Fruit fly (Drosophila melanogaster) whole organism, prepupa: ENCODE measurements around the gene CG3857.

Source experiments
- Blimp-1 ChIP-seq: fragments of 200-800 bp; sonication (Bioruptor generic); optimal IDR thresholded peaks from 3 replicates; lab custom pipeline; 2017; ENCODE audit warnings: missing biosample characterization, missing genetic modification characterization, mild to moderate bottlenecking, moderate library complexity, missing genetic modification reagents
- CG10631 ChIP-seq: fragments of 200-800 bp; sonication (Bioruptor generic); optimal IDR thresholded peaks from 2 replicates; lab custom pipeline; 2016; ENCODE audit warnings: missing biosample characterization, missing genetic modification characterization
- CG10669 ChIP-seq: fragments of 200-800 bp; sonication (Bioruptor generic); optimal IDR thresholded peaks from 3 replicates; lab custom pipeline; 2018; ENCODE audit warnings: missing biosample characterization, mild to moderate bottlenecking, missing genetic modification characterization, moderate library complexity
- CG11294 ChIP-seq: fragments of 200-800 bp; sonication (Bioruptor generic); IDR thresholded peaks from 2 replicates; pipeline ENCODE4 v1.3.6; 2022; ENCODE audit warnings: missing biosample characterization, missing genetic modification characterization
- CG11902 ChIP-seq: fragments of 200-800 bp; sonication (Bioruptor generic); optimal IDR thresholded peaks from 3 replicates; lab custom pipeline; 2016; ENCODE audit warnings: missing biosample characterization, missing genetic modification characterization
- CG15336 ChIP-seq: fragments of 200-800 bp; sonication (Bioruptor generic); IDR thresholded peaks from 2 replicates; pipeline ENCODE4 v1.3.6; 2022; ENCODE audit warnings: missing biosample characterization, missing genetic modification characterization
- CG1621 ChIP-seq: fragments of 200-800 bp; sonication (Bioruptor generic); optimal IDR thresholded peaks from 3 replicates; lab custom pipeline; 2018; ENCODE audit warnings: missing biosample characterization, mild to moderate bottlenecking, missing genetic modification characterization
- CG16779 ChIP-seq: fragments of 200-800 bp; sonication (Bioruptor generic); optimal IDR thresholded peaks from 3 replicates; lab custom pipeline; 2017; ENCODE audit warnings: missing biosample characterization, mild to moderate bottlenecking, missing genetic modification characterization
- CG3032 ChIP-seq: fragments of 200-800 bp; optimal IDR thresholded peaks from 2 replicates; lab custom pipeline; 2019; ENCODE audit warnings: missing biosample characterization, mild to moderate bottlenecking, missing genetic modification characterization, moderate library complexity
- CG32006 ChIP-seq: fragments of 200-800 bp; sonication (Bioruptor generic); optimal IDR thresholded peaks from 3 replicates; lab custom pipeline; 2017; ENCODE audit warnings: missing biosample characterization, mild to moderate bottlenecking, missing genetic modification characterization
- CG34406 ChIP-seq: fragments of 200-800 bp; sonication (Bioruptor generic); optimal IDR thresholded peaks from 3 replicates; lab custom pipeline; 2016; ENCODE audit warnings: missing biosample characterization, missing genetic modification characterization
- CG4318 ChIP-seq: fragments of 200-800 bp; sonication (Bioruptor generic); optimal IDR thresholded peaks from 3 replicates; lab custom pipeline; 2017; ENCODE audit warnings: missing biosample characterization, mild to moderate bottlenecking, missing genetic modification characterization
- CG6163 ChIP-seq: fragments of 200-800 bp; sonication (Bioruptor generic); IDR thresholded peaks from 3 replicates; pipeline ENCODE4 v1.3.6; 2022; ENCODE audit warnings: missing biosample characterization, missing genetic modification characterization
- CG6276 ChIP-seq: fragments of 200-800 bp; sonication (Bioruptor generic); optimal IDR thresholded peaks from 2 replicates; lab custom pipeline; 2017; ENCODE audit warnings: missing biosample characterization, mild to moderate bottlenecking, missing genetic modification characterization
- CG6792 ChIP-seq: fragments of 200-800 bp; sonication (Bioruptor generic); optimal IDR thresholded peaks from 3 replicates; lab custom pipeline; 2016; ENCODE audit warnings: missing biosample characterization, missing genetic modification characterization
- CG6808 ChIP-seq: fragments of 200-800 bp; sonication (Bioruptor generic); optimal IDR thresholded peaks from 3 replicates; lab custom pipeline; 2017; ENCODE audit warnings: missing biosample characterization, missing genetic modification characterization, mild to moderate bottlenecking, moderate library complexity, missing genetic modification reagents
- CG6854 ChIP-seq: fragments of 200-800 bp; sonication (Bioruptor generic); optimal IDR thresholded peaks from 2 replicates; lab custom pipeline; 2017; ENCODE audit warnings: missing biosample characterization, mild to moderate bottlenecking, missing genetic modification characterization
- CG7368 ChIP-seq: fragments of 200-800 bp; sonication (Bioruptor generic); optimal IDR thresholded peaks from 3 replicates; lab custom pipeline; 2016; ENCODE audit warnings: missing biosample characterization, missing genetic modification characterization
- CG8119 ChIP-seq: fragments of 200-800 bp; sonication (Bioruptor generic); IDR thresholded peaks from 3 replicates; pipeline ENCODE4 v1.3.6; 2022; ENCODE audit warnings: missing biosample characterization, missing genetic modification characterization
- CG8319 ChIP-seq: fragments of 200-800 bp; sonication (Bioruptor generic); optimal IDR thresholded peaks from 3 replicates; lab custom pipeline; 2016; ENCODE audit warnings: missing biosample characterization, missing genetic modification characterization
- CG8632 ChIP-seq: fragments of 200-800 bp; sonication (Bioruptor generic); optimal IDR thresholded peaks from 3 replicates; lab custom pipeline; 2016; ENCODE audit warnings: missing biosample characterization, missing genetic modification characterization
- CG9139 ChIP-seq: fragments of 200-800 bp; sonication (Bioruptor generic); optimal IDR thresholded peaks from 3 replicates; lab custom pipeline; 2017; ENCODE audit warnings: missing biosample characterization, mild to moderate bottlenecking, missing genetic modification characterization
- Eip75B ChIP-seq: fragments of 200-800 bp; sonication (Bioruptor generic); optimal IDR thresholded peaks from 3 replicates; lab custom pipeline; 2016; ENCODE audit warnings: missing biosample characterization, missing genetic modification characterization
- Eip78C ChIP-seq: fragments of 200-800 bp; sonication (Bioruptor generic); peaks from one replicate; lab custom pipeline; 2016; ENCODE audit warnings: missing biosample characterization, missing genetic modification characterization
- Ets21C ChIP-seq: fragments of 200-800 bp; sonication (Bioruptor generic); optimal IDR thresholded peaks from 3 replicates; lab custom pipeline; 2016; ENCODE audit warnings: missing biosample characterization, missing genetic modification characterization
- Ets96B ChIP-seq: fragments of 200-800 bp; optimal IDR thresholded peaks from 2 replicates; lab custom pipeline; 2019; ENCODE audit warnings: missing biosample characterization, mild to moderate bottlenecking, missing genetic modification characterization, moderate library complexity
- Gug ChIP-seq: fragments of 200-800 bp; sonication (Bioruptor generic); IDR thresholded peaks from 2 replicates; pipeline ENCODE4 v1.3.6; 2022; ENCODE audit warnings: missing biosample characterization, missing genetic modification characterization
- Hr38 ChIP-seq: sonication (Bioruptor generic); optimal IDR thresholded peaks from 2 replicates; lab custom pipeline; 2016; ENCODE audit warnings: missing biosample characterization, missing genetic modification characterization
- Hr39 ChIP-seq: fragments of 200-800 bp; sonication (Bioruptor generic); optimal IDR thresholded peaks from 2 replicates; lab custom pipeline; 2016; ENCODE audit warnings: missing biosample characterization, missing genetic modification characterization
- Hr4 ChIP-seq: fragments of 200-800 bp; sonication (Bioruptor generic); optimal IDR thresholded peaks from 3 replicates; lab custom pipeline; 2016; ENCODE audit warnings: missing biosample characterization, missing genetic modification characterization
- Lpt ChIP-seq: fragments of 200-800 bp; sonication (Bioruptor generic); optimal IDR thresholded peaks from 3 replicates; lab custom pipeline; 2016; ENCODE audit warnings: missing biosample characterization, missing genetic modification characterization
- Met ChIP-seq: fragments of 200-800 bp; sonication (Bioruptor generic); optimal IDR thresholded peaks from 3 replicates; lab custom pipeline; 2016; ENCODE audit warnings: missing biosample characterization, missing genetic modification characterization
- OdsH ChIP-seq: fragments of 200-800 bp; sonication (Bioruptor generic); optimal IDR thresholded peaks from 3 replicates; lab custom pipeline; 2016; ENCODE audit warnings: missing biosample characterization, missing genetic modification characterization
- Sox102F ChIP-seq: fragments of 200-800 bp; sonication (Bioruptor generic); optimal IDR thresholded peaks from 2 replicates; lab custom pipeline; 2016; ENCODE audit warnings: missing biosample characterization, mild to moderate bottlenecking, missing genetic modification characterization
- Sox14 ChIP-seq: fragments of 200-800 bp; sonication (Bioruptor generic); optimal IDR thresholded peaks from 3 replicates; lab custom pipeline; 2016; ENCODE audit warnings: missing biosample characterization, missing genetic modification characterization
- Sox15 ChIP-seq: fragments of 200-800 bp; sonication (Bioruptor generic); optimal IDR thresholded peaks from 3 replicates; lab custom pipeline; 2016; ENCODE audit warnings: missing biosample characterization, missing genetic modification characterization
- achi ChIP-seq: fragments of 200-800 bp; sonication (Bioruptor generic); optimal IDR thresholded peaks from 3 replicates; lab custom pipeline; 2016; ENCODE audit warnings: missing biosample characterization, missing genetic modification characterization
- acj6 ChIP-seq: fragments of 200-800 bp; sonication (Bioruptor generic); optimal IDR thresholded peaks from 3 replicates; lab custom pipeline; 2016; ENCODE audit warnings: missing biosample characterization, missing genetic modification characterization
- cyc ChIP-seq: fragments of 200-800 bp; sonication (Bioruptor generic); optimal IDR thresholded peaks from 3 replicates; lab custom pipeline; 2016; ENCODE audit warnings: missing biosample characterization, missing genetic modification characterization
- dac ChIP-seq: fragments of 200-800 bp; sonication (Bioruptor generic); optimal IDR thresholded peaks from 2 replicates; lab custom pipeline; 2017; ENCODE audit warnings: missing biosample characterization, mild to moderate bottlenecking, missing genetic modification characterization
- dsx ChIP-seq: fragments of 200-800 bp; optimal IDR thresholded peaks from 3 replicates; lab custom pipeline; 2019; ENCODE audit warnings: missing biosample characterization, mild to moderate bottlenecking, missing genetic modification characterization, moderate library complexity; ENCODE audit not compliant: poor library complexity, severe bottlenecking
- fkh ChIP-seq: fragments of 200-800 bp; sonication (Bioruptor generic); optimal IDR thresholded peaks from 3 replicates; lab custom pipeline; 2017; ENCODE audit warnings: missing biosample characterization, mild to moderate bottlenecking, missing genetic modification characterization, moderate library complexity
- lz ChIP-seq: fragments of 200-800 bp; sonication (Bioruptor generic); optimal IDR thresholded peaks from 3 replicates; lab custom pipeline; 2016; ENCODE audit warnings: missing biosample characterization, missing genetic modification characterization
- net ChIP-seq: fragments of 200-800 bp; sonication (Bioruptor generic); optimal IDR thresholded peaks from 3 replicates; lab custom pipeline; 2016; ENCODE audit warnings: missing biosample characterization, missing genetic modification characterization
- pdm3 ChIP-seq: fragments of 200-800 bp; sonication (Bioruptor generic); optimal IDR thresholded peaks from 3 replicates; lab custom pipeline; 2016; ENCODE audit warnings: missing biosample characterization, missing genetic modification characterization
- ss ChIP-seq, 2 experiments: fragments of 200-800 bp; sonication (Bioruptor generic); optimal IDR thresholded peaks; 2 replicates in 1 of 2; 3 replicates in 1 of 2; lab custom pipeline; 2017 to 2018; ENCODE audit warnings: mild to moderate bottlenecking in 2 of 2, missing biosample characterization in 2 of 2, missing genetic modification characterization in 2 of 2, moderate library complexity in 1 of 2
- svp ChIP-seq: fragments of 200-800 bp; sonication (Bioruptor generic); peaks from one replicate; lab custom pipeline; 2016; ENCODE audit warnings: missing biosample characterization, missing genetic modification characterization
- topi ChIP-seq: fragments of 200-800 bp; sonication (Bioruptor generic); optimal IDR thresholded peaks from 3 replicates; lab custom pipeline; 2016; ENCODE audit warnings: missing biosample characterization, missing genetic modification characterization
- vri ChIP-seq: fragments of 200-800 bp; sonication (Bioruptor generic); optimal IDR thresholded peaks from 3 replicates; lab custom pipeline; 2016; ENCODE audit warnings: missing biosample characterization, mild to moderate bottlenecking, missing genetic modification characterization

The CG3857 gene

dm6 chrX:1908757-1909156 lies 31.1 kb downstream of the CG3857 start, which contains the start of the genes Edem1 and Rbcn-3B (continued):
- TF ChIP-seq CG16779 (peak; percentile 69), Lpt (GFP tag; lab: Kevin White, UChicago) (peak; percentile 45), net (peak; percentile 45), CG11294 (GFP tag; lab: Robert Waterston, UW) (no peak), Hr38 (GFP tag; lab: Kevin White, UChicago) (no peak), Met (GFP tag; lab: Kevin White, UChicago) (no peak), dac (peak; percentile 7), CG32006 (GFP tag; lab: Kevin White, UChicago) (no peak), CG10631 (GFP tag; lab: Kevin White, UChicago) (no peak), CG15336 (GFP tag; lab: Robert Waterston, UW) (peak; percentile 58; the same call in 1 of the 2 replicates), cyc (GFP tag; lab: Kevin White, UChicago) (no peak), OdsH (no peak), acj6 (no peak), CG8119 (GFP tag; lab: Robert Waterston, UW) (peak; percentile 76), Sox102F (GFP tag; lab: Kevin White, UChicago) (no peak), dsx (GFP tag; lab: Kevin White, UChicago) (peak; percentile 83), CG11902 (GFP tag; lab: Kevin White, UChicago) (no peak), Hr39 (GFP tag; lab: Kevin White, UChicago) (no peak), CG1621 (tag; lab: Kevin White, UChicago) (peak; percentile 64), CG6276 (GFP tag; lab: Kevin White, UChicago) (peak; percentile 70), svp (GFP tag; lab: Kevin White, UChicago) (peak; percentile 67), Ets21C (GFP tag; lab: Kevin White, UChicago) (no peak), ss (GFP tag; optimal IDR thresholded peaks at IDR 0.05; lab: Kevin White, UChicago) (no peak), achi (GFP tag; lab: Kevin White, UChicago) (no peak), CG9139 (GFP tag; lab: Kevin White, UChicago) (peak; percentile 40), CG6163 (GFP tag; lab: Robert Waterston, UW) (peak; percentile 45; the same call in 1 of the 3 replicates), CG34406 (no peak)

DNA sequence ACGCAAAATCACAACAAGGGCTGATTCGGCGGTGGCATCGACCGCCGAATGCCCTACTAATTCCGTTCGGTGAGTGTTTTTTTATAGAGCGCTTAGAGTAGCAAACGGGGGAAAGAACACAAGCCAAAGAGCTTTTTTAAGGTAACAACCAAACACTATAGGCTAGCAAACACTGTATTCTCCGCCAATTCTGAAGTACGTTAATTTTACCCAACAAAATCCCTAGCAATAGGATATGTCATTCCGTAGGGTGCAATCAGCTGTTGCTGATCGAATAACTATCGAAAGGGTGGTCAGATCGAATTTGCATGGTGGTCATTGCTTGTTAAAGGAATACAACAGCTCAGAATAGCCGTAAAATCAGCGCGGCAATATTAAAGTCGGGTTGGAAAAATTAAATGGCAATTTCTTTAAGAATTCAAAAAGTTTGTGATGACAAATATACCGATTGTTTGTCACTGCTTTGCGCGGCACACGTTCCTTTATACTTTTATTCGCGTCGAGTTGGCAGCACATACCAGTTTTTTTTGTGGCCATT lies 32.0 kb downstream of the CG3857 start, which contains the start of gene mip130:
mip130 (plus strand) TSS at position 513 of the 538 bp plus-strand sequence.
- TF ChIP-seq Hr39 (GFP tag; lab: Kevin White, UChicago): peak; percentile 31
- peak; percentile 27 for TF ChIP-seq CG6854
- TF ChIP-seq svp (GFP tag; lab: Kevin White, UChicago): peak; percentile 84
- TF ChIP-seq CG10669: peak; percentile 61
- TF ChIP-seq CG15336 (GFP tag; lab: Robert Waterston, UW): peak; percentile 69
- TF ChIP-seq dac: peak; percentile 5
- peak; percentile 62 for TF ChIP-seq CG32006 (GFP tag; lab: Kevin White, UChicago)
- TF ChIP-seq ss (GFP tag; optimal IDR thresholded peaks at IDR 0.05; lab: Kevin White, UChicago): peak; percentile 27 to 60
- peak; percentile 47; the same call in 2 of the 3 replicates for TF ChIP-seq CG8119 (GFP tag; lab: Robert Waterston, UW)
- peak; percentile 56 for TF ChIP-seq pdm3 (GFP tag; lab: Kevin White, UChicago)
- TF ChIP-seq Lpt (GFP tag; lab: Kevin White, UChicago): no peak
- peak; percentile 82 for TF ChIP-seq Met (GFP tag; lab: Kevin White, UChicago)
- peak; percentile 60 for TF ChIP-seq CG3032 (tag; lab: Kevin White, UChicago)
- no peak for TF ChIP-seq CG4318 (GFP tag; lab: Kevin White, UChicago)
- TF ChIP-seq Ets96B (tag; lab: Kevin White, UChicago): peak; percentile 56
- peak; percentile 71 for TF ChIP-seq topi (GFP tag; lab: Kevin White, UChicago)
- peak; percentile 53 for TF ChIP-seq CG6792 (GFP tag; lab: Kevin White, UChicago)
- no peak for TF ChIP-seq CG8319 (GFP tag; lab: Kevin White, UChicago)
- no peak for TF ChIP-seq Ets21C (GFP tag; lab: Kevin White, UChicago)
- TF ChIP-seq CG8632 (GFP tag; lab: Kevin White, UChicago): peak; percentile 54
- TF ChIP-seq CG7368: peak; percentile 51
- peak; percentile 56 for TF ChIP-seq Eip75B (GFP tag; lab: Kevin White, UChicago)
- TF ChIP-seq dsx (GFP tag; lab: Kevin White, UChicago): peak; percentile 17
- no peak for TF ChIP-seq Hr38 (GFP tag; lab: Kevin White, UChicago)
- TF ChIP-seq Blimp-1: no peak
- no peak for TF ChIP-seq fkh (GFP tag; lab: Kevin White, UChicago)
- peak; percentile 40 for TF ChIP-seq vri (GFP tag; lab: Kevin White, UChicago)
- TF ChIP-seq CG6808: peak; percentile 36
- TF ChIP-seq Sox14 (GFP tag; lab: Kevin White, UChicago): peak; percentile 55
- TF ChIP-seq lz: peak; percentile 43
- TF ChIP-seq Sox15 (GFP tag; lab: Kevin White, UChicago): peak; percentile 27
- peak; percentile 64 for TF ChIP-seq Hr4 (GFP tag; lab: Kevin White, UChicago)
- TF ChIP-seq Gug (GFP tag; lab: Robert Waterston, UW): no peak
- peak; percentile 89 for TF ChIP-seq Eip78C
